Worm (Caenorhabditis elegans) whole organism, late embryonic: ENCODE data around the gene Y56A3A.22.

Source experiments
- Y22D7AL.16 ChIP-seq: sonication (generic microtip); optimal IDR thresholded peaks from 2 replicates; lab custom pipeline; 2016; ENCODE audit warnings: missing genetic modification characterization, missing compliant biosample characterization
- ama-1 ChIP-seq: fragments of 150-350 bp; optimal IDR thresholded peaks from 2 replicates; lab custom pipeline; 2014
- ceh-30 ChIP-seq: fragments of 150-350 bp; optimal IDR thresholded peaks from 2 replicates; lab custom pipeline; 2014; ENCODE audit warnings: missing biosample characterization, missing genetic modification characterization
- ceh-31 ChIP-seq: sonication (generic microtip); optimal IDR thresholded peaks from 2 replicates; lab custom pipeline; 2016; ENCODE audit warnings: missing genetic modification characterization, missing compliant biosample characterization
- ceh-9 ChIP-seq: sonication (generic microtip); optimal IDR thresholded peaks from 2 replicates; lab custom pipeline; 2016; ENCODE audit warnings: mild to moderate bottlenecking, missing genetic modification characterization, inconsistent platforms, missing compliant biosample characterization
- dve-1 ChIP-seq: sonication (generic microtip); optimal IDR thresholded peaks from 2 replicates; lab custom pipeline; 2017; ENCODE audit warnings: antibody characterized with exemption, mild to moderate bottlenecking, missing genetic modification characterization, missing compliant biosample characterization
- elt-2 ChIP-seq: sonication (generic microtip); optimal IDR thresholded peaks from 2 replicates; lab custom pipeline; 2016; ENCODE audit warnings: missing genetic modification reagents, missing genetic modification characterization, missing compliant biosample characterization
- hlh-13 ChIP-seq: fragments of 200-800 bp; sonication (Bioruptor generic); optimal IDR thresholded peaks from 2 replicates; lab custom pipeline; 2018; ENCODE audit warnings: mild to moderate bottlenecking, missing genetic modification characterization, missing compliant biosample characterization
- hlh-30 ChIP-seq: sonication (generic microtip); optimal IDR thresholded peaks from 2 replicates; lab custom pipeline; 2017; ENCODE audit warnings: antibody characterized with exemption, missing genetic modification characterization, missing compliant biosample characterization; ENCODE audit not compliant: insufficient read depth
- lin-11 ChIP-seq: fragments of 200-800 bp; sonication (Bioruptor generic); optimal IDR thresholded peaks from 2 replicates; lab custom pipeline; 2018; ENCODE audit warnings: mild to moderate bottlenecking, missing genetic modification characterization, missing compliant biosample characterization

- TF ChIP-seq hlh-30 (tag; lab: Kevin White, UChicago) (no peak), ama-1 (lab: Kevin White, UChicago) (no peak), ceh-9 (tag; lab: Kevin White, UChicago) (no peak), dve-1 (no peak), hlh-13 (GFP tag; lab: Kevin White, UChicago) (no peak), elt-2 (tag; lab: Kevin White, UChicago) (no peak), lin-11 (no peak), ceh-31 (tag; lab: Kevin White, UChicago) (no peak), Y22D7AL.16 (no peak), ceh-30 (tag; lab: Kevin White, UChicago) (no peak)
Measured at ce11 chrIII:11948437-11948836, 26.9 kb downstream of the Y56A3A.22 start.
